Worm (Caenorhabditis elegans) whole organism, L4 larva: ENCODE data around the gene pals-32.

ENCODE experiments used
- D1046.2 ChIP-seq: fragments of 200-800 bp; sonication (Bioruptor generic); IDR thresholded peaks from 2 replicates; pipeline ENCODE4 v1.3.6; 2022; ENCODE audit warnings: missing genetic modification characterization, missing compliant biosample characterization
- F37D6.2 ChIP-seq: sonication (generic microtip); optimal IDR thresholded peaks from 2 replicates; lab custom pipeline; 2016; ENCODE audit warnings: mild to moderate bottlenecking, missing genetic modification characterization, missing compliant biosample characterization
- aha-1 ChIP-seq: fragments of 150-350 bp; peaks from one replicate; lab custom pipeline; 2014; ENCODE audit warnings: missing biosample characterization, missing genetic modification characterization
- ama-1 ChIP-seq: fragments of 150-350 bp; optimal IDR thresholded peaks from 2 replicates; lab custom pipeline; 2014; ENCODE audit warnings: inconsistent platforms, mixed read lengths
- ceh-20 ChIP-seq: fragments of 200-800 bp; sonication (Bioruptor generic); IDR thresholded peaks from 2 replicates; pipeline ENCODE4 v1.3.6; 2022; ENCODE audit warnings: missing genetic modification reagents, missing genetic modification characterization, missing compliant biosample characterization
- daf-16 ChIP-seq, 3 experiments: sonication (generic microtip); optimal IDR thresholded peaks; 2 replicates each; lab custom pipeline; 2016 to 2017; ENCODE audit warnings: missing genetic modification characterization in 3 of 3, missing genetic modification reagents in 3 of 3, mild to moderate bottlenecking in 2 of 3, missing compliant biosample characterization in 2 of 3, missing biosample characterization in 1 of 3, moderate library complexity in 1 of 3
- daf-8 ChIP-seq: fragments of 200-800 bp; sonication (Bioruptor generic); IDR thresholded peaks from 2 replicates; pipeline ENCODE4 v1.3.6; 2022; ENCODE audit warnings: missing genetic modification characterization, missing compliant biosample characterization
- dmd-6 ChIP-seq: fragments of 200-800 bp; sonication (Bioruptor generic); IDR thresholded peaks from 2 replicates; pipeline ENCODE4 v1.3.6; 2022; ENCODE audit warnings: missing genetic modification reagents, missing genetic modification characterization, missing compliant biosample characterization
- dmd-9 ChIP-seq: fragments of 200-800 bp; sonication (Bioruptor generic); IDR thresholded peaks from 2 replicates; pipeline ENCODE4 v1.3.6; 2022; ENCODE audit warnings: missing genetic modification reagents, missing genetic modification characterization, missing compliant biosample characterization
- dve-1 ChIP-seq: sonication (generic microtip); optimal IDR thresholded peaks from 2 replicates; lab custom pipeline; 2017; ENCODE audit warnings: antibody characterized with exemption, mild to moderate bottlenecking, missing genetic modification characterization, missing compliant biosample characterization; ENCODE audit not compliant: insufficient read depth
- fkh-10 ChIP-seq: fragments of 150-350 bp; optimal IDR thresholded peaks from 2 replicates; lab custom pipeline; 2014; ENCODE audit warnings: missing biosample characterization, missing genetic modification reagents, missing genetic modification characterization
- hif-1 ChIP-seq, 2 experiments: sonication (generic microtip); optimal IDR thresholded peaks; 2 replicates each; lab custom pipeline; 2016 to 2017; ENCODE audit warnings: missing compliant biosample characterization in 2 of 2, missing genetic modification characterization in 2 of 2, missing genetic modification reagents in 2 of 2, missing genotype in 2 of 2, mild to moderate bottlenecking in 1 of 2
- hlh-30 ChIP-seq: sonication (generic microtip); optimal IDR thresholded peaks from 2 replicates; lab custom pipeline; 2017; ENCODE audit warnings: antibody characterized with exemption, mild to moderate bottlenecking, missing genetic modification characterization, missing compliant biosample characterization; ENCODE audit not compliant: insufficient read depth
- jun-1 ChIP-seq: fragments of 150-350 bp; optimal IDR thresholded peaks from 2 replicates; lab custom pipeline; 2014; ENCODE audit warnings: missing biosample characterization, missing genetic modification reagents, missing genetic modification characterization
- lin-1 ChIP-seq: fragments of 200-800 bp; sonication (Bioruptor generic); IDR thresholded peaks from 2 replicates; pipeline ENCODE4 v1.3.6; 2022; ENCODE audit warnings: missing genetic modification reagents, missing genetic modification characterization, missing compliant biosample characterization
- lin-13 ChIP-seq: fragments of 150-350 bp; optimal IDR thresholded peaks from 2 replicates; lab custom pipeline; 2014; ENCODE audit warnings: missing biosample characterization, missing genetic modification reagents, missing genetic modification characterization
- lin-15B ChIP-seq: fragments of 150-350 bp; sonication (generic microtip); optimal IDR thresholded peaks from 3 replicates; lab custom pipeline; 2014; ENCODE audit warnings: missing biosample characterization, missing genetic modification characterization
- lin-29 ChIP-seq: fragments of 200-800 bp; sonication (Bioruptor generic); IDR thresholded peaks from 2 replicates; pipeline ENCODE4 v1.3.6; 2022; ENCODE audit warnings: missing genetic modification reagents, missing genetic modification characterization, missing compliant biosample characterization
- lsy-2 ChIP-seq, 2 experiments: fragments of 150-350 bp in 1 of 2; sonication (generic microtip) in 1 of 2; optimal IDR thresholded peaks; 2 replicates each; lab custom pipeline; 2014 to 2017; ENCODE audit warnings: missing biosample characterization in 2 of 2, missing genetic modification characterization in 2 of 2
- mxl-3 ChIP-seq: fragments of 200-800 bp; sonication (Bioruptor generic); optimal IDR thresholded peaks from 2 replicates; lab custom pipeline; 2018; ENCODE audit warnings: mild to moderate bottlenecking, missing genetic modification characterization, missing compliant biosample characterization
- nhr-11 ChIP-seq: fragments of 150-350 bp; optimal IDR thresholded peaks from 2 replicates; lab custom pipeline; 2014; ENCODE audit warnings: missing biosample characterization, missing genetic modification characterization
- nhr-237 ChIP-seq: sonication (generic microtip); optimal IDR thresholded peaks from 2 replicates; lab custom pipeline; 2017; ENCODE audit warnings: missing biosample characterization, missing genetic modification characterization
- nhr-28 ChIP-seq: fragments of 150-350 bp; optimal IDR thresholded peaks from 2 replicates; lab custom pipeline; 2014; ENCODE audit warnings: missing biosample characterization, missing genetic modification characterization
- nhr-41 ChIP-seq: fragments of 200-800 bp; sonication (Bioruptor generic); IDR thresholded peaks from 2 replicates; pipeline ENCODE4 v1.3.6; 2022; ENCODE audit warnings: missing genetic modification reagents, missing genetic modification characterization, missing compliant biosample characterization
- nhr-42 ChIP-seq: fragments of 200-800 bp; sonication (Bioruptor generic); IDR thresholded peaks from 2 replicates; pipeline ENCODE4 v1.3.6; 2022; ENCODE audit warnings: missing genetic modification characterization, missing compliant biosample characterization
- nhr-48 ChIP-seq: sonication (generic microtip); optimal IDR thresholded peaks from 2 replicates; lab custom pipeline; 2016; ENCODE audit warnings: mild to moderate bottlenecking, missing genetic modification characterization, missing compliant biosample characterization
- php-3 ChIP-seq: fragments of 200-800 bp; sonication (Bioruptor generic); IDR thresholded peaks from 2 replicates; pipeline ENCODE4 v1.3.6; 2022; ENCODE audit warnings: missing genetic modification reagents, missing genetic modification characterization, missing compliant biosample characterization
- pqm-1 ChIP-seq: sonication (generic microtip); optimal IDR thresholded peaks from 2 replicates; lab custom pipeline; 2017; ENCODE audit warnings: missing biosample characterization, missing genetic modification characterization
- saeg-2 ChIP-seq: fragments of 200-800 bp; sonication (Bioruptor generic); IDR thresholded peaks from 2 replicates; pipeline ENCODE4 v1.3.6; 2022; ENCODE audit warnings: missing genetic modification reagents, missing genetic modification characterization, missing compliant biosample characterization
- skn-1 ChIP-seq: fragments of 150-350 bp; optimal IDR thresholded peaks from 2 replicates; lab custom pipeline; 2014; ENCODE audit warnings: missing biosample characterization, missing genetic modification characterization
- spr-3 ChIP-seq: fragments of 200-800 bp; sonication (Bioruptor generic); optimal IDR thresholded peaks from 2 replicates; lab custom pipeline; 2018; ENCODE audit warnings: mild to moderate bottlenecking, missing genetic modification characterization, missing compliant biosample characterization
- unc-130 ChIP-seq: sonication (generic microtip); optimal IDR thresholded peaks from 2 replicates; lab custom pipeline; 2016; ENCODE audit warnings: missing genetic modification reagents, missing genetic modification characterization, missing compliant biosample characterization
- unc-62 ChIP-seq, 3 experiments: fragments of 150-350 bp in 1 of 3; sonication (generic microtip); optimal IDR thresholded peaks in 2 of 3; peaks in 1 of 3; 1 replicate in 1 of 3; 2 replicates in 2 of 3; lab custom pipeline; 2014 to 2017; ENCODE audit warnings: missing biosample characterization in 3 of 3, missing genetic modification characterization in 3 of 3, missing genetic modification reagents in 3 of 3, missing genotype in 1 of 3

The pals-32 gene

ce11 chrV:2881565-2881964, 14.8 kb upstream of the pals-32 start:
- TF ChIP-seq ceh-20 (GFP tag; lab: Robert Waterston, UW) = 0 out of 2 replicates have a peak, but pooled peaks have one; percentile 12
- TF ChIP-seq dve-1 (tag; lab: Kevin White, UChicago) = peak; percentile 47
- no peak for TF ChIP-seq fkh-10 (GFP tag; lab: Kevin White, UChicago)
- no peak for TF ChIP-seq saeg-2 (GFP tag; lab: Robert Waterston, UW)
- no peak for TF ChIP-seq daf-16 (GFP tag; optimal IDR thresholded peaks at IDR 0.05; lab: Kevin White, UChicago)
- peak; percentile 55 for TF ChIP-seq daf-16 (tag; optimal IDR thresholded peaks at IDR 0.05; lab: Kevin White, UChicago)
- TF ChIP-seq lin-29 (GFP tag; lab: Robert Waterston, UW) = no peak
- peak; percentile 70 for TF ChIP-seq aha-1 (tag; lab: Kevin White, UChicago)
- no peak for TF ChIP-seq mxl-3 (GFP tag; lab: Kevin White, UChicago)
- TF ChIP-seq daf-8 = no peak
- TF ChIP-seq hlh-30 (tag; lab: Kevin White, UChicago) = no peak
- peak; percentile 61 for TF ChIP-seq nhr-28 (tag; lab: Kevin White, UChicago)
- no peak for TF ChIP-seq lsy-2 (tag; optimal IDR thresholded peaks at IDR 0.05; lab: Kevin White, UChicago)
- no peak for TF ChIP-seq skn-1 (tag; lab: Kevin White, UChicago)
- peak; percentile 81 for TF ChIP-seq dmd-6 (GFP tag; lab: Robert Waterston, UW)
- TF ChIP-seq pqm-1 = peak; percentile 11

ce11 chrV:2883097-2883496, 13.3 kb upstream of the pals-32 start:
- TF ChIP-seq nhr-237 (tag; lab: Kevin White, UChicago) (no peak), spr-3 (GFP tag; lab: Kevin White, UChicago) (no peak), hlh-30 (tag; lab: Kevin White, UChicago) (no peak), nhr-41 (GFP tag; lab: Robert Waterston, UW) (no peak), lin-13 (no peak), unc-130 (GFP tag; lab: Kevin White, UChicago) (no peak)

- TF ChIP-seq jun-1 (tag; lab: Kevin White, UChicago) = no peak
- no peak for TF ChIP-seq dmd-9 (GFP tag; lab: Robert Waterston, UW)
- TF ChIP-seq lin-15B (tag; lab: Kevin White, UChicago) = no peak
- TF ChIP-seq D1046.2 (GFP tag; lab: Robert Waterston, UW) = no peak
- TF ChIP-seq F37D6.2 (tag; lab: Kevin White, UChicago) = no peak
- no peak for TF ChIP-seq nhr-237 (tag; lab: Kevin White, UChicago)
- TF ChIP-seq nhr-42 = no peak
- no peak for TF ChIP-seq unc-62 (GFP tag; optimal IDR thresholded peaks at IDR 0.05 in 1 of 2; lab: Kevin White, UChicago)
- no peak for TF ChIP-seq unc-62 (tag; optimal IDR thresholded peaks at IDR 0.05; lab: Kevin White, UChicago)
- TF ChIP-seq hif-1 (tag; optimal IDR thresholded peaks at IDR 0.05; lab: Kevin White, UChicago) = no peak
- TF ChIP-seq dmd-6 (GFP tag; lab: Robert Waterston, UW) = no peak
- no peak for TF ChIP-seq mxl-3 (GFP tag; lab: Kevin White, UChicago)
- no peak for TF ChIP-seq fkh-10 (GFP tag; lab: Kevin White, UChicago)
- TF ChIP-seq nhr-48 = no peak
- TF ChIP-seq lin-1 (GFP tag; lab: Robert Waterston, UW) = no peak
- no peak for TF ChIP-seq php-3
- TF ChIP-seq ama-1 (lab: Kevin White, UChicago) = no peak
- TF ChIP-seq lin-29 (GFP tag; lab: Robert Waterston, UW) = no peak
- no peak for TF ChIP-seq nhr-11 (tag; lab: Kevin White, UChicago)
Observed at ce11 chrV:2884411-2884810, 12.0 kb upstream of the pals-32 start, which contains the start of gene sre-24. sre-24 (plus strand) TSS chrV:2884711.

- TF ChIP-seq ceh-20 (GFP tag; lab: Robert Waterston, UW) = no peak
- peak; percentile 93 for TF ChIP-seq aha-1 (tag; lab: Kevin White, UChicago)
Observed at ce11 chrV:2888265-2888664, 8.1 kb upstream of the pals-32 start.
